Fruit fly (Drosophila melanogaster): ENCODE data around the gene side-VII.

side-VII gene

dm6 chr3R:9747272-9747874 lies 7.6 kb upstream of the side-VII start, which contains the start of gene CG12948 (continued):
- TF ChIP-seq CG6808 (GFP tag; optimal IDR thresholded peaks at IDR 0.05) (no peak), Sox15 (GFP tag; optimal IDR thresholded peaks at IDR 0.05) (no peak), Eip75B (GFP tag; optimal IDR thresholded peaks at IDR 0.05) (no peak), Met (GFP tag; optimal IDR thresholded peaks at IDR 0.05) (no peak), Lpt (GFP tag; optimal IDR thresholded peaks at IDR 0.05) (peak; percentile 51), Smox (GFP tag; optimal IDR thresholded peaks at IDR 0.05) (no peak), CG6276 (GFP tag; optimal IDR thresholded peaks at IDR 0.05) (no peak), dac (GFP tag; optimal IDR thresholded peaks at IDR 0.05) (no peak), Sox102F (GFP tag; optimal IDR thresholded peaks at IDR 0.05) (no peak), Eip78C (GFP tag) (peak; percentile 86), fd85E (GFP tag; optimal IDR thresholded peaks at IDR 0.05) (no peak), ss (GFP tag; optimal IDR thresholded peaks at IDR 0.05) (no peak), CG7368 (GFP tag; optimal IDR thresholded peaks at IDR 0.05) (no peak), esn (GFP tag; optimal IDR thresholded peaks at IDR 0.05) (peak; percentile 80), CG32006 (GFP tag; optimal IDR thresholded peaks at IDR 0.05) (no peak)

- TF ChIP-seq Eip78C (GFP tag) (peak; percentile 19), CG6792 (GFP tag; optimal IDR thresholded peaks at IDR 0.05) (no peak), CG9139 (GFP tag; optimal IDR thresholded peaks at IDR 0.05) (no peak), vri (GFP tag; optimal IDR thresholded peaks at IDR 0.05) (no peak), CG7368 (GFP tag; optimal IDR thresholded peaks at IDR 0.05) (no peak)
Measured at dm6 chr3R:9746267-9746666, 6.5 kb upstream of the side-VII start, which contains the start of gene CG34409. TSS of gene CG34409 (minus strand) at chr3R:9746367.

- TF ChIP-seq lz (GFP tag; optimal IDR thresholded peaks at IDR 0.05) = no peak
- no peak for TF ChIP-seq Blimp-1 (GFP tag; optimal IDR thresholded peaks at IDR 0.05)
- no peak for TF ChIP-seq Eip78C (GFP tag)
- no peak for TF ChIP-seq CG31627 (GFP tag; optimal IDR thresholded peaks at IDR 0.05)
- no peak for TF ChIP-seq CG11294 (GFP tag; IDR thresholded peaks at IDR 0.05)
- TF ChIP-seq Ets21C (GFP tag; optimal IDR thresholded peaks at IDR 0.05) = no peak
- TF ChIP-seq CG8119 (GFP tag; IDR thresholded peaks at IDR 0.05) = no peak
- no peak for TF ChIP-seq fd59A (GFP tag; optimal IDR thresholded peaks at IDR 0.05)
- TF ChIP-seq CG32006 (GFP tag; optimal IDR thresholded peaks at IDR 0.05) = no peak
Measured at dm6 chr3R:9745442-9745841, 5.7 kb upstream of the side-VII start.

dm6 chr3R:9743995-9744394 lies 4.2 kb upstream of the side-VII start:
- no peak for TF ChIP-seq achi (GFP tag; optimal IDR thresholded peaks at IDR 0.05)
- no peak for TF ChIP-seq Blimp-1 (GFP tag; optimal IDR thresholded peaks at IDR 0.05)
- TF ChIP-seq Ets96B (tag; optimal IDR thresholded peaks at IDR 0.05) = no peak
- no peak for TF ChIP-seq spab (GFP tag; optimal IDR thresholded peaks at IDR 0.05)
- no peak for TF ChIP-seq ss (GFP tag; optimal IDR thresholded peaks at IDR 0.05)
- TF ChIP-seq eg (GFP tag; IDR thresholded peaks at IDR 0.05) = no peak
- no peak for TF ChIP-seq CG1621 (tag; optimal IDR thresholded peaks at IDR 0.05)
- no peak for TF ChIP-seq fd59A (GFP tag; optimal IDR thresholded peaks at IDR 0.05)
- TF ChIP-seq CG3919 (GFP tag; optimal IDR thresholded peaks at IDR 0.05) = no peak

- no peak for TF ChIP-seq svp (GFP tag)
- TF ChIP-seq CG11762 (GFP tag; optimal IDR thresholded peaks at IDR 0.05; ENCODE audit: insufficient read depth) = no peak
- no peak for TF ChIP-seq fd59A (GFP tag; optimal IDR thresholded peaks at IDR 0.05)
- TF ChIP-seq Hr4 (GFP tag; optimal IDR thresholded peaks at IDR 0.05) = no peak
- no peak for TF ChIP-seq CG32006 (GFP tag; optimal IDR thresholded peaks at IDR 0.05)
- no peak for TF ChIP-seq eg (GFP tag; IDR thresholded peaks at IDR 0.05)
- TF ChIP-seq CG3032 (tag; optimal IDR thresholded peaks at IDR 0.05) = no peak
- no peak for TF ChIP-seq Hr38 (GFP tag; optimal IDR thresholded peaks at IDR 0.05)
- TF ChIP-seq spab (GFP tag; optimal IDR thresholded peaks at IDR 0.05) = no peak
- TF ChIP-seq topi (GFP tag; optimal IDR thresholded peaks at IDR 0.05) = no peak
- TF ChIP-seq ss (GFP tag; optimal IDR thresholded peaks at IDR 0.05) = no peak
- TF ChIP-seq net (GFP tag; optimal IDR thresholded peaks at IDR 0.05) = no peak
- no peak for TF ChIP-seq Eip75B (GFP tag; optimal IDR thresholded peaks at IDR 0.05)
- TF ChIP-seq CG15336 (GFP tag; IDR thresholded peaks at IDR 0.05) = no peak
- no peak for TF ChIP-seq esn (GFP tag; optimal IDR thresholded peaks at IDR 0.05)
- no peak for TF ChIP-seq CG8319 (GFP tag; optimal IDR thresholded peaks at IDR 0.05)
- TF ChIP-seq Met (GFP tag; optimal IDR thresholded peaks at IDR 0.05) = no peak
- no peak for TF ChIP-seq fd85E (GFP tag; optimal IDR thresholded peaks at IDR 0.05)
- TF ChIP-seq CG34406 (GFP tag; optimal IDR thresholded peaks at IDR 0.05) = no peak
- no peak for TF ChIP-seq CG10669 (GFP tag; optimal IDR thresholded peaks at IDR 0.05)
Measured at dm6 chr3R:9743217-9743616, 3.4 kb upstream of the side-VII start, which contains the start of gene CG31415. TSS of gene CG31415 (plus strand) at chr3R:9743517.
